Fruit fly (Drosophila melanogaster) whole organism, embryonic: Measurements from ENCODE around the gene CG16972.

ENCODE experiments used
- Ada2b ChIP-seq: fragments of 200-800 bp; sonication (Bioruptor generic); IDR thresholded peaks from 2 replicates; pipeline ENCODE4 v1.3.6; 2022; ENCODE audit warnings: missing biosample characterization, missing genetic modification characterization
- Antp ChIP-seq: fragments of 200-800 bp; sonication (Bioruptor generic); optimal IDR thresholded peaks from 3 replicates; lab custom pipeline; 2016; ENCODE audit warnings: missing biosample characterization, missing genetic modification characterization
- Atf-2 ChIP-seq: fragments of 200-800 bp; sonication (Bioruptor generic); optimal IDR thresholded peaks from 2 replicates; lab custom pipeline; 2016; ENCODE audit warnings: missing biosample characterization, missing genetic modification characterization
- Atf3 ChIP-seq: fragments of 200-800 bp; sonication (Bioruptor generic); optimal IDR thresholded peaks from 3 replicates; lab custom pipeline; 2016; ENCODE audit warnings: missing biosample characterization, missing genetic modification characterization
- Awh ChIP-seq: fragments of 200-800 bp; sonication (Bioruptor generic); IDR thresholded peaks from 2 replicates; pipeline ENCODE4, ENCODE4 v1.3.6; 2022; ENCODE audit warnings: missing biosample characterization, missing genetic modification characterization
- BtbVII ChIP-seq: fragments of 200-800 bp; sonication (Bioruptor generic); optimal IDR thresholded peaks from 3 replicates; lab custom pipeline; 2017; ENCODE audit warnings: missing biosample characterization, mild to moderate bottlenecking, missing genetic modification characterization
- CG10462 ChIP-seq: fragments of 200-800 bp; sonication (Bioruptor generic); optimal IDR thresholded peaks from 2 replicates; lab custom pipeline; 2016; ENCODE audit warnings: missing biosample characterization, missing genetic modification characterization
- CG11093 ChIP-seq: fragments of 200-800 bp; sonication (Bioruptor generic); IDR thresholded peaks from 3 replicates; pipeline ENCODE4 v1.3.6; 2022; ENCODE audit warnings: missing biosample characterization, missing genetic modification characterization
- CG11247 ChIP-seq: fragments of 200-800 bp; sonication (Bioruptor generic); IDR thresholded peaks from 2 replicates; pipeline ENCODE4 v1.3.6; 2022; ENCODE audit warnings: missing biosample characterization, missing genetic modification characterization
- CG11696 ChIP-seq: fragments of 200-800 bp; sonication (Bioruptor generic); IDR thresholded peaks from 2 replicates; pipeline ENCODE4 v1.3.6; 2022; ENCODE audit warnings: missing biosample characterization, missing genetic modification characterization
- CG12104 ChIP-seq: fragments of 200-800 bp; sonication (Bioruptor generic); optimal IDR thresholded peaks from 3 replicates; lab custom pipeline; 2016; ENCODE audit warnings: missing biosample characterization, missing genetic modification characterization
- CG14014 ChIP-seq: fragments of 200-800 bp; sonication (Bioruptor generic); IDR thresholded peaks from 2 replicates; pipeline ENCODE4 v1.3.6; 2022; ENCODE audit warnings: missing biosample characterization, missing genetic modification characterization
- CG14050 ChIP-seq: fragments of 200-800 bp; sonication (Bioruptor generic); IDR thresholded peaks from 3 replicates; pipeline ENCODE4 v1.3.6; 2022; ENCODE audit warnings: missing biosample characterization, missing genetic modification characterization
- CG15696 ChIP-seq: fragments of 200-800 bp; sonication (Bioruptor generic); optimal IDR thresholded peaks from 2 replicates; lab custom pipeline; 2019; ENCODE audit warnings: missing biosample characterization, mild to moderate bottlenecking, missing genetic modification characterization, moderate library complexity
- CG1832 ChIP-seq: fragments of 200-800 bp; sonication (Bioruptor generic); optimal IDR thresholded peaks from 2 replicates; lab custom pipeline; 2017; ENCODE audit warnings: missing biosample characterization, mild to moderate bottlenecking, missing genetic modification characterization, inconsistent platforms
- CG2202 ChIP-seq: fragments of 200-800 bp; sonication (Bioruptor generic); optimal IDR thresholded peaks from 2 replicates; lab custom pipeline; 2018; ENCODE audit warnings: missing biosample characterization, mild to moderate bottlenecking, missing genetic modification characterization
- CG3065 ChIP-seq: fragments of 200-800 bp; sonication (Bioruptor generic); optimal IDR thresholded peaks from 2 replicates; lab custom pipeline; 2016; ENCODE audit warnings: missing biosample characterization, missing genetic modification characterization
- CG32532 ChIP-seq: fragments of 200-800 bp; sonication (Bioruptor generic); IDR thresholded peaks from 2 replicates; pipeline ENCODE4 v1.3.6; 2022; ENCODE audit warnings: missing biosample characterization, missing genetic modification characterization
- CG3995 ChIP-seq: fragments of 200-800 bp; sonication (Bioruptor generic); optimal IDR thresholded peaks from 3 replicates; lab custom pipeline; 2016; ENCODE audit warnings: missing biosample characterization, missing genetic modification characterization
- CG4282 ChIP-seq: fragments of 200-800 bp; sonication (Bioruptor generic); optimal IDR thresholded peaks from 2 replicates; lab custom pipeline; 2016; ENCODE audit warnings: missing biosample characterization, missing genetic modification characterization
- CG9215 ChIP-seq: fragments of 200-800 bp; sonication (Bioruptor generic); IDR thresholded peaks from 2 replicates; pipeline ENCODE4 v1.3.6; 2022; ENCODE audit warnings: missing biosample characterization, missing genetic modification characterization
- CG9437 ChIP-seq: fragments of 200-800 bp; sonication (Bioruptor generic); optimal IDR thresholded peaks from 2 replicates; lab custom pipeline; 2018; ENCODE audit warnings: missing biosample characterization, mild to moderate bottlenecking, missing genetic modification characterization
- CG9932 ChIP-seq: fragments of 200-800 bp; sonication (Bioruptor generic); IDR thresholded peaks from 2 replicates; pipeline ENCODE4 v1.3.6; 2022; ENCODE audit warnings: missing biosample characterization, missing genetic modification characterization
- ERR ChIP-seq: fragments of 200-800 bp; sonication (Bioruptor generic); optimal IDR thresholded peaks from 2 replicates; lab custom pipeline; 2016; ENCODE audit warnings: missing biosample characterization, missing genetic modification characterization
- H15 ChIP-seq: fragments of 200-800 bp; sonication (Bioruptor generic); IDR thresholded peaks from 3 replicates; pipeline ENCODE4 v1.3.6; 2022; ENCODE audit warnings: missing biosample characterization, missing genetic modification characterization
- Hey ChIP-seq: fragments of 200-800 bp; sonication (Bioruptor generic); optimal IDR thresholded peaks from 3 replicates; lab custom pipeline; 2018; ENCODE audit warnings: missing biosample characterization, mild to moderate bottlenecking, missing genetic modification characterization
- HmgZ ChIP-seq: fragments of 200-800 bp; sonication (Bioruptor generic); optimal IDR thresholded peaks from 2 replicates; lab custom pipeline; 2018; ENCODE audit warnings: missing biosample characterization, mild to moderate bottlenecking, missing genetic modification characterization
- MTF-1 ChIP-seq: fragments of 200-800 bp; sonication (Bioruptor generic); optimal IDR thresholded peaks from 2 replicates; lab custom pipeline; 2018; ENCODE audit warnings: missing biosample characterization, mild to moderate bottlenecking, missing genetic modification characterization, borderline replicate concordance
- Rfx ChIP-seq: fragments of 200-800 bp; sonication (Bioruptor generic); IDR thresholded peaks from 2 replicates; pipeline ENCODE4 v1.3.6; 2022; ENCODE audit warnings: missing biosample characterization, missing genetic modification characterization
- Side ChIP-seq: fragments of 200-800 bp; sonication (Bioruptor generic); optimal IDR thresholded peaks from 2 replicates; lab custom pipeline; 2016; ENCODE audit warnings: missing biosample characterization, missing genetic modification characterization
- Ssrp ChIP-seq: fragments of 200-800 bp; sonication (Bioruptor generic); optimal IDR thresholded peaks from 2 replicates; lab custom pipeline; 2018; ENCODE audit warnings: missing biosample characterization, mild to moderate bottlenecking, missing genetic modification characterization, moderate library complexity
- ab ChIP-seq: fragments of 200-800 bp; sonication (Bioruptor generic); optimal IDR thresholded peaks from 2 replicates; lab custom pipeline; 2016; ENCODE audit warnings: missing biosample characterization, missing genetic modification characterization
- amos ChIP-seq: fragments of 200-800 bp; sonication (Bioruptor generic); IDR thresholded peaks from 2 replicates; pipeline ENCODE4 v1.3.6; 2022; ENCODE audit warnings: missing biosample characterization, missing genetic modification characterization; ENCODE audit not compliant: partially characterized antibody
- ap ChIP-seq: fragments of 200-800 bp; sonication (Bioruptor generic); IDR thresholded peaks from 2 replicates; pipeline ENCODE4 v1.3.6; 2022; ENCODE audit warnings: missing biosample characterization, missing genetic modification characterization
- chinmo ChIP-seq: fragments of 200-800 bp; sonication (Bioruptor generic); IDR thresholded peaks from 4 replicates; pipeline ENCODE4 v1.3.6; 2022; ENCODE audit warnings: missing biosample characterization, missing genetic modification characterization; ENCODE audit not compliant: partially characterized antibody
- chm ChIP-seq: fragments of 200-800 bp; sonication (Bioruptor generic); IDR thresholded peaks from 2 replicates; pipeline ENCODE4 v1.3.6; 2022; ENCODE audit warnings: missing biosample characterization, missing genetic modification characterization
- grau ChIP-seq: fragments of 200-800 bp; optimal IDR thresholded peaks from 3 replicates; lab custom pipeline; 2019; ENCODE audit warnings: missing biosample characterization, mild to moderate bottlenecking, missing genetic modification characterization, moderate library complexity
- hb ChIP-seq: fragments of 200-800 bp; sonication (Bioruptor generic); IDR thresholded peaks from 3 replicates; pipeline ENCODE4 v1.3.6; 2022; ENCODE audit warnings: missing biosample characterization, missing genetic modification characterization; ENCODE audit not compliant: partially characterized antibody
- hth ChIP-seq: fragments of >200 bp; optimal IDR thresholded peaks from 2 replicates; lab custom pipeline; 2017; ENCODE audit warnings: inconsistent platforms
- lbe ChIP-seq: fragments of 200-800 bp; sonication (Bioruptor generic); optimal IDR thresholded peaks from 2 replicates; lab custom pipeline; 2016; ENCODE audit warnings: missing biosample characterization, mild to moderate bottlenecking, missing genetic modification characterization
- luna ChIP-seq: fragments of 200-800 bp; sonication (Bioruptor generic); optimal IDR thresholded peaks from 2 replicates; lab custom pipeline; 2016; ENCODE audit warnings: missing biosample characterization, missing genetic modification characterization
- p53 ChIP-seq: fragments of 200-800 bp; sonication (Bioruptor generic); optimal IDR thresholded peaks from 2 replicates; lab custom pipeline; 2016; ENCODE audit warnings: missing biosample characterization, missing genetic modification characterization
- pb ChIP-seq: fragments of 200-800 bp; sonication (Bioruptor generic); optimal IDR thresholded peaks from 3 replicates; lab custom pipeline; 2016; ENCODE audit warnings: missing biosample characterization, missing genetic modification characterization
- pfk ChIP-seq: fragments of 200-800 bp; sonication (Bioruptor generic); optimal IDR thresholded peaks from 2 replicates; lab custom pipeline; 2018; ENCODE audit warnings: missing biosample characterization, mild to moderate bottlenecking, missing genetic modification characterization, moderate library complexity
- pho ChIP-seq: fragments of 200-800 bp; sonication (Bioruptor generic); optimal IDR thresholded peaks from 2 replicates; lab custom pipeline; 2016; ENCODE audit warnings: missing biosample characterization, missing genetic modification characterization
- run ChIP-seq: fragments of 200-800 bp; sonication (Bioruptor generic); optimal IDR thresholded peaks from 3 replicates; lab custom pipeline; 2018; ENCODE audit warnings: missing biosample characterization, mild to moderate bottlenecking, missing genetic modification characterization
- sd ChIP-seq: fragments of 200-800 bp; sonication (Bioruptor generic); optimal IDR thresholded peaks from 3 replicates; lab custom pipeline; 2018; ENCODE audit warnings: missing biosample characterization, mild to moderate bottlenecking, missing genetic modification characterization, moderate library complexity
- so ChIP-seq: fragments of 200-800 bp; sonication (Bioruptor generic); IDR thresholded peaks from 3 replicates; pipeline ENCODE4 v1.3.6; 2022; ENCODE audit warnings: missing biosample characterization, missing genetic modification characterization
- tgo ChIP-seq: fragments of 200-800 bp; sonication (Bioruptor generic); IDR thresholded peaks from 3 replicates; pipeline ENCODE4 v1.3.6; 2022; ENCODE audit warnings: missing biosample characterization, missing genetic modification characterization
- vnd ChIP-seq: fragments of 200-800 bp; sonication (Bioruptor generic); IDR thresholded peaks from 3 replicates; pipeline ENCODE4 v1.3.6; 2022; ENCODE audit warnings: missing biosample characterization, missing genetic modification characterization; ENCODE audit not compliant: partially characterized antibody
- vvl ChIP-seq: fragments of 200-800 bp; sonication (Bioruptor generic); IDR thresholded peaks from 2 replicates; pipeline ENCODE4 v1.3.6; 2022; ENCODE audit warnings: missing biosample characterization, missing genetic modification characterization

CG16972 gene

DNA sequence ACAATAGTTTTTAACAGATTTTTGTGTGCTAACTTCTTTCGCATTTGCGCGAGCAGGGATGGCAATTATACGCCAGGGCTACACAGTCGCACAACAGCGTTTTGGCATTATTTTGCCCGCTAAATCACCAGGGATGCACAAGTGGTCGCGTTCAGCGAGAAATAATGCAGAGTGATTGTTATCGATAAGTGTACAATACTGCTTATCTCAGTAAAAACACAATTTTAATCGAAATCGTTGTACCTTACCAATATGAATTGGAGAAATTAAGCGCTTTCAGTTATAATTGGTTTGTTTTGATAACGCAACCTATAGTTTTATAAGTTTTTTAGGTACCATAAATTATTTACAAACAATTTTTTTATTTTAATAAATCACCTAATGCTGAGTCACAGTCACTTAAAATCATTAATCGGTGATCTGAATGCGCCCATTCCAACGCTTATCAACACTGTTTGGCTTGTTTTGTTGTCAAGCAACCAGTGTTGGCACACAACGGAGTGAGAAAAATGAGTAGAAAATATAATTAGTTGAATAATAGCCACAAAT lies 26.3 kb downstream of the CG16972 start, which contains the start of the genes Sfmbt and CG5439 (continued):
- TF ChIP-seq CG3065 (GFP tag; lab: Kevin White, UChicago) (peak; percentile 74), Atf-2 (GFP tag; lab: Kevin White, UChicago) (peak; percentile 66), CG9437 (peak; percentile 29), lbe (GFP tag; lab: Kevin White, UChicago) (peak; percentile 77), BtbVII (peak; percentile 9), vvl (GFP tag; lab: Robert Waterston, UW) (peak; percentile 31; the same call in 1 of the 2 replicates), so (GFP tag; lab: Robert Waterston, UW) (no peak), CG4282 (GFP tag; lab: Kevin White, UChicago) (no peak), sd (tag; lab: Kevin White, UChicago) (no peak), CG12104 (peak; percentile 69), ERR (GFP tag; lab: Kevin White, UChicago) (peak; percentile 71), run (tag; lab: Kevin White, UChicago) (no peak), p53 (peak; percentile 65), CG11093 (GFP tag; lab: Robert Waterston, UW) (peak; percentile 43; the same call in 1 of the 3 replicates), Side (GFP tag; lab: Kevin White, UChicago) (peak; percentile 54), CG9932 (GFP tag; lab: Robert Waterston, UW) (peak; percentile 90), Antp (GFP tag; lab: Kevin White, UChicago) (peak; percentile 86), HmgZ (tag; lab: Kevin White, UChicago) (peak; percentile 84), MTF-1 (GFP tag; lab: Kevin White, UChicago) (no peak), pb (GFP tag; lab: Kevin White, UChicago) (peak; percentile 60), CG14050 (GFP tag; lab: Robert Waterston, UW) (no peak), CG10462 (GFP tag; lab: Kevin White, UChicago) (peak; percentile 46), tgo (GFP tag; lab: Robert Waterston, UW) (peak; percentile 75; the same call in 2 of the 3 replicates), hth (lab: Kevin White, UChicago) (no peak), CG11696 (GFP tag; lab: Robert Waterston, UW) (no peak), amos (GFP tag; lab: Robert Waterston, UW) (peak; percentile 53), Rfx (GFP tag; lab: Robert Waterston, UW) (peak; percentile 77), CG1832 (GFP tag; lab: Kevin White, UChicago) (no peak), vnd (GFP tag; lab: Robert Waterston, UW) (no peak), CG11247 (GFP tag; lab: Robert Waterston, UW) (peak; percentile 61), CG2202 (peak; percentile 23), pfk (GFP tag; lab: Kevin White, UChicago) (no peak), CG15696 (peak; percentile 73), Ada2b (no peak), ap (no peak), chm (GFP tag; lab: Robert Waterston, UW) (0 out of 2 replicates have a peak, but pooled peaks have one; percentile 50), Hey (no peak), pho (GFP tag; lab: Kevin White, UChicago) (peak; percentile 88), Ssrp (tag; lab: Kevin White, UChicago) (peak; percentile 68), Atf3 (peak; percentile 53), CG32532 (peak; percentile 77), Awh (GFP tag; lab: Robert Waterston, UW) (no peak), CG3995 (GFP tag; lab: Kevin White, UChicago) (peak; percentile 100), luna (GFP tag; lab: Kevin White, UChicago) (peak; percentile 60), ab (GFP tag; lab: Kevin White, UChicago) (peak; percentile 54), hb (GFP tag; lab: Robert Waterston, UW) (no peak), chinmo (GFP tag; lab: Robert Waterston, UW) (no peak), grau (tag; lab: Kevin White, UChicago) (peak; percentile 79), CG9215 (GFP tag; lab: Robert Waterston, UW) (peak; percentile 76), H15 (GFP tag; lab: Robert Waterston, UW) (peak; percentile 25; the same call in 1 of the 3 replicates), CG14014 (GFP tag; lab: Robert Waterston, UW) (peak; percentile 68; the same call in 1 of the 2 replicates)
